Worm (Caenorhabditis elegans) whole organism, L4/young adult: ENCODE data around the gene nas-11.

ENCODE experiments used
- W03F9.2 ChIP-seq: fragments of 150-350 bp; optimal IDR thresholded peaks from 2 replicates; lab custom pipeline; 2014; ENCODE audit warnings: missing biosample characterization, missing genetic modification characterization
- dao-5 ChIP-seq: sonication (generic microtip); optimal IDR thresholded peaks from 2 replicates; lab custom pipeline; 2016; ENCODE audit warnings: missing genotype, missing genetic modification characterization, moderate library complexity, missing compliant biosample characterization

DNA sequence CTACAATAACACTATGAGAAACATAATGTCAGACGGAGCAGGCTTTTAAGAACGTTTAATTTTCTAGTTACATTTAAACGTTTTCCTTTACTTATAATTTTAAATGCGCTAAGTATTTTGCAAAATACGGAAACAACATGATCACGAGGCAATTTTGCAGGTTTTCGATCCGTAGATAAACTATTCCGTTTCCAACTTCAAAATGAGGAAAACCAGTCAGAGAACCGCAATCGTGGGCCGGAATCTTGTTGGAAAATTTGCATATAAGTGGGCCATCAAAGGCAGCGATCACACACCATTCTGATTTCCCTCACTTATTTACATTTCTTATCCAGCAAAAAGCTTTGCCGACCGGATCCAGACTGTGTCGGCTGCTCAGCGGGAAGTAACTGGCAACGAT, 40.9 kb upstream of the nas-11 start, which contains the start of gene col-172:
- TF ChIP-seq W03F9.2 (tag; lab: Kevin White, UChicago) (no peak), dao-5 (tag; lab: Kevin White, UChicago) (no peak)
